Worm (Caenorhabditis elegans) whole organism, L1 larva: ENCODE results near the gene lgc-41.

Experiments
- F16B12.6 ChIP-seq: fragments of 150-350 bp; optimal IDR thresholded peaks from 2 replicates; lab custom pipeline; 2014; ENCODE audit warnings: missing biosample characterization, missing genetic modification characterization
- aha-1 ChIP-seq: fragments of 150-350 bp; optimal IDR thresholded peaks from 2 replicates; lab custom pipeline; 2014; ENCODE audit warnings: missing biosample characterization, missing genetic modification characterization
- alr-1 ChIP-seq: fragments of 200-800 bp; sonication (Bioruptor generic); optimal IDR thresholded peaks from 2 replicates; lab custom pipeline; 2018; ENCODE audit warnings: borderline replicate concordance, mild to moderate bottlenecking, missing genetic modification characterization, missing compliant biosample characterization
- ama-1 ChIP-seq: fragments of 150-350 bp; optimal IDR thresholded peaks from 2 replicates; lab custom pipeline; 2014
- blmp-1 ChIP-seq: fragments of 150-350 bp; optimal IDR thresholded peaks from 2 replicates; lab custom pipeline; 2014; ENCODE audit warnings: missing biosample characterization, missing genetic modification characterization
- ceh-82 ChIP-seq, 3 experiments: fragments of 150-350 bp in 1 of 3; sonication (generic microtip) in 2 of 3; optimal IDR thresholded peaks; 2 replicates each; lab custom pipeline; 2014 to 2017; ENCODE audit warnings: missing biosample characterization in 3 of 3, missing genetic modification characterization in 3 of 3
- efl-1 ChIP-seq, 4 experiments: fragments of 150-350 bp; optimal IDR thresholded peaks in 3 of 4; peaks in 1 of 4; 1 replicate in 1 of 4; 2 replicates in 3 of 4; lab custom pipeline; 2014; ENCODE audit warnings: missing biosample characterization in 2 of 4, missing genetic modification characterization in 2 of 4, missing genetic modification reagents in 2 of 4
- elt-2 ChIP-seq: sonication (generic microtip); optimal IDR thresholded peaks from 2 replicates; lab custom pipeline; 2016; ENCODE audit warnings: missing genetic modification characterization, mild to moderate bottlenecking, inconsistent platforms, missing compliant biosample characterization, missing genetic modification reagents
- elt-3 ChIP-seq, 6 experiments: fragments of 150-350 bp in 1 of 6; sonication (generic microtip); optimal IDR thresholded peaks; 2 replicates each; lab custom pipeline; 2017 to 2018; ENCODE audit warnings: missing biosample characterization in 6 of 6, missing genetic modification characterization in 6 of 6, inconsistent platforms in 1 of 6
- ets-5 ChIP-seq: fragments of 200-800 bp; sonication (Bioruptor generic); IDR thresholded peaks from 2 replicates; pipeline ENCODE4 v1.3.6; 2022; ENCODE audit warnings: missing genetic modification characterization, missing compliant biosample characterization
- fkh-10 ChIP-seq: sonication (generic microtip); optimal IDR thresholded peaks from 2 replicates; lab custom pipeline; 2017; ENCODE audit warnings: missing biosample characterization, missing genetic modification reagents, missing genetic modification characterization
- fos-1 ChIP-seq: fragments of 150-350 bp; optimal IDR thresholded peaks from 2 replicates; lab custom pipeline; 2014; ENCODE audit warnings: missing biosample characterization, missing genetic modification characterization
- hlh-17 ChIP-seq: fragments of 200-800 bp; sonication (Bioruptor generic); optimal IDR thresholded peaks from 2 replicates; lab custom pipeline; 2018; ENCODE audit warnings: missing genetic modification characterization, mild to moderate bottlenecking, missing compliant biosample characterization, moderate library complexity, borderline replicate concordance
- hpl-2 ChIP-seq: fragments of 150-350 bp; optimal IDR thresholded peaks from 2 replicates; lab custom pipeline; 2014; ENCODE audit warnings: missing biosample characterization, missing genetic modification reagents, missing genetic modification characterization
- irx-1 ChIP-seq: sonication (generic microtip); optimal IDR thresholded peaks from 2 replicates; lab custom pipeline; 2016; ENCODE audit warnings: missing genetic modification characterization, missing compliant biosample characterization
- lin-14 ChIP-seq: fragments of 200-800 bp; sonication (Bioruptor generic); optimal IDR thresholded peaks from 2 replicates; lab custom pipeline; 2018; ENCODE audit warnings: mild to moderate bottlenecking, missing genetic modification characterization, moderate library complexity, missing compliant biosample characterization
- lin-35 ChIP-seq, 2 experiments: fragments of 150-350 bp; optimal IDR thresholded peaks; 2 replicates each; lab custom pipeline; 2014; ENCODE audit warnings: missing biosample characterization in 2 of 2, missing genetic modification characterization in 2 of 2, missing genetic modification reagents in 2 of 2
- lsy-2 ChIP-seq, 2 experiments: fragments of 150-350 bp; optimal IDR thresholded peaks; 2 replicates each; lab custom pipeline; 2014; ENCODE audit warnings: missing biosample characterization in 2 of 2, missing genetic modification characterization in 2 of 2
- mab-9 ChIP-seq: fragments of 200-800 bp; sonication (Bioruptor generic); IDR thresholded peaks from 2 replicates; pipeline ENCODE4 v1.3.6; 2022; ENCODE audit warnings: missing genetic modification reagents, missing genetic modification characterization, missing compliant biosample characterization
- mep-1 ChIP-seq: fragments of 150-350 bp; optimal IDR thresholded peaks from 2 replicates; lab custom pipeline; 2014; ENCODE audit warnings: missing biosample characterization, missing genetic modification characterization
- nhr-11 ChIP-seq: fragments of 150-350 bp; optimal IDR thresholded peaks from 2 replicates; lab custom pipeline; 2014; ENCODE audit warnings: missing biosample characterization, missing genetic modification characterization
- nhr-20 ChIP-seq: sonication (generic microtip); optimal IDR thresholded peaks from 2 replicates; lab custom pipeline; 2016; ENCODE audit warnings: mild to moderate bottlenecking, missing genetic modification characterization, missing compliant biosample characterization
- nhr-237 ChIP-seq: fragments of 150-350 bp; optimal IDR thresholded peaks from 2 replicates; lab custom pipeline; 2014; ENCODE audit warnings: missing biosample characterization, missing genetic modification characterization
- nhr-71 ChIP-seq: sonication (generic microtip); optimal IDR thresholded peaks from 2 replicates; lab custom pipeline; 2016; ENCODE audit warnings: mild to moderate bottlenecking, missing genetic modification characterization, moderate library complexity, missing compliant biosample characterization
- nhr-84 ChIP-seq: sonication (generic microtip); optimal IDR thresholded peaks from 2 replicates; lab custom pipeline; 2017; ENCODE audit warnings: missing biosample characterization, missing genetic modification characterization
- nhr-85 ChIP-seq: sonication (generic microtip); peaks from one replicate; lab custom pipeline; 2016; ENCODE audit warnings: missing genetic modification characterization, inconsistent platforms, missing compliant biosample characterization
- nhr-90 ChIP-seq: sonication (generic microtip); optimal IDR thresholded peaks from 2 replicates; lab custom pipeline; 2016; ENCODE audit warnings: mild to moderate bottlenecking, missing genetic modification characterization, missing compliant biosample characterization; ENCODE audit not compliant: poor library complexity
- rnt-1 ChIP-seq: sonication (generic microtip); optimal IDR thresholded peaks from 2 replicates; lab custom pipeline; 2016; ENCODE audit warnings: mild to moderate bottlenecking, missing genetic modification characterization, moderate library complexity, missing compliant biosample characterization
- snu-23 ChIP-seq: sonication (generic microtip); optimal IDR thresholded peaks from 2 replicates; lab custom pipeline; 2016; ENCODE audit warnings: missing genetic modification characterization, missing compliant biosample characterization
- sup-37 ChIP-seq: fragments of 200-800 bp; sonication (Bioruptor generic); optimal IDR thresholded peaks from 2 replicates; lab custom pipeline; 2018; ENCODE audit warnings: mild to moderate bottlenecking, missing genetic modification characterization, missing compliant biosample characterization
- tlp-1 ChIP-seq: fragments of 150-350 bp; optimal IDR thresholded peaks from 2 replicates; lab custom pipeline; 2014; ENCODE audit warnings: missing biosample characterization, missing genetic modification characterization
- unc-130 ChIP-seq: fragments of 150-350 bp; optimal IDR thresholded peaks from 2 replicates; lab custom pipeline; 2017; ENCODE audit warnings: missing biosample characterization, missing genetic modification characterization, inconsistent platforms
- unc-62 ChIP-seq: fragments of 150-350 bp; optimal IDR thresholded peaks from 2 replicates; lab custom pipeline; 2014; ENCODE audit warnings: missing biosample characterization, missing genetic modification reagents, missing genetic modification characterization
- unc-86 ChIP-seq: sonication (generic microtip); optimal IDR thresholded peaks from 2 replicates; lab custom pipeline; 2016; ENCODE audit warnings: missing genetic modification characterization, missing compliant biosample characterization
- ztf-11 ChIP-seq, 2 experiments: sonication (generic microtip); optimal IDR thresholded peaks; 2 replicates each; lab custom pipeline; 2016 to 2017; ENCODE audit warnings: missing genetic modification characterization in 2 of 2, missing biosample characterization in 1 of 2, missing compliant biosample characterization in 1 of 2

Gene lgc-41

DNA sequence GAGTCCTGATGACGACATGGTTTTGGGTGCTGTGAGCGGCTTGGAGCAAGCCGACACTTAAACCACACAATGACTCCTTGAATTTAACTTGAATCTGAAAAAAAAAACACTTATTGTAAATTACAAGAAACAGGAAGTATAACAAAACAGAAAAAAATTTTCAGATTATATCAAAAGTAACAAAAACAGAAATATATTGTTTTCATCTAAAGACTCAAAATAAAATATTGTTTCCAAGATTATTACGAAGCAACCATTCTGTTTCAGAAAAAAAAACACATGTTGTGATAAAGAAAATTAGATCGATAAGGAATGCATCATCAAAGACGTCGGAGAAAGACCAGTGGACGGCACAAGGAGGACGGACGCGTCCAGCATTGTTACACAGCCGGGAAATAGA lies 25.5 kb upstream of the lgc-41 start, which contains the start of gene mig-15:
Gene mig-15, minus strand, starts transcription at position 101 of the 400 bp plus-strand sequence.
- TF ChIP-seq sup-37 (GFP tag; lab: Kevin White, UChicago) = no peak
- no peak for TF ChIP-seq efl-1 (optimal IDR thresholded peaks at IDR 0.05; lab: Kevin White, UChicago)
- no peak for TF ChIP-seq efl-1 (GFP tag; optimal IDR thresholded peaks at IDR 0.05 in 1 of 2; lab: Kevin White, UChicago)
- no peak for TF ChIP-seq lsy-2 (tag; optimal IDR thresholded peaks at IDR 0.05; lab: Kevin White, UChicago)
- no peak for TF ChIP-seq nhr-11 (tag; lab: Kevin White, UChicago)
- TF ChIP-seq nhr-84 (tag; lab: Kevin White, UChicago) = no peak
- TF ChIP-seq nhr-71 = no peak
- no peak for TF ChIP-seq ceh-82 (tag; optimal IDR thresholded peaks at IDR 0.05; lab: Kevin White, UChicago)

DNA sequence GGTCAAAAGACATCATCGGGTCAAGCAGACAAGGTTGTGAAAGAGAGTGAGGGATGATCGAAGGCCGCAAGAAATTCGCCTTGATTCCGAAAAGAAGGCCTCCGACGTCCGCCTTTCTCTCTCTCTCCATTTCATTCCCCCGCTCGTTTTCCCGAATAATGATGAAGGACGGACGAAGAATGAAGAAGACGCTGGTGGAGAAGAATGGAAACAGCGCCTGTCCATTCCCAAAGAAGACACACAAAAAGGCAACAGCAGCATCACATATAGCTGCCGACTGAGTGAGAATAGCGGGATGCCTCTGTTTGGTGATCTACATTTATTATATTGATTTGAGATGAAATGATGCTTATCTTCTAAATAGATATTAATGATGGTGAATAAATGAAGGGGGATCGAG lies 24.9 kb upstream of the lgc-41 start:
- TF ChIP-seq nhr-71 = no peak
- TF ChIP-seq F16B12.6 (tag; lab: Kevin White, UChicago) = no peak
- peak in 1 of 6 experiments; percentile 35 for TF ChIP-seq elt-3 (tag; optimal IDR thresholded peaks at IDR 0.05; lab: Kevin White, UChicago)
- no peak for TF ChIP-seq irx-1 (tag; lab: Kevin White, UChicago)
- TF ChIP-seq nhr-237 (tag; lab: Kevin White, UChicago) = no peak
- TF ChIP-seq hlh-17 = no peak
- peak; percentile 45 for TF ChIP-seq mep-1 (tag; lab: Kevin White, UChicago)
- peak; percentile 35 for TF ChIP-seq nhr-85 (tag; lab: Kevin White, UChicago)
- TF ChIP-seq hpl-2 = no peak
- no peak for TF ChIP-seq fkh-10 (GFP tag; lab: Kevin White, UChicago)
- no peak for TF ChIP-seq ets-5 (GFP tag; lab: Robert Waterston, UW)
- no peak for TF ChIP-seq rnt-1 (tag; lab: Kevin White, UChicago)
- TF ChIP-seq snu-23 = peak; percentile 24
- TF ChIP-seq aha-1 (tag; lab: Kevin White, UChicago) = no peak
- TF ChIP-seq ama-1 = no peak
- TF ChIP-seq lin-14 (GFP tag; lab: Kevin White, UChicago) = peak; percentile 66
- TF ChIP-seq sup-37 (GFP tag; lab: Kevin White, UChicago) = no peak
- no peak for TF ChIP-seq lsy-2 (tag; optimal IDR thresholded peaks at IDR 0.05; lab: Kevin White, UChicago)
- peak; percentile 93 for TF ChIP-seq blmp-1 (tag; lab: Kevin White, UChicago)

DNA sequence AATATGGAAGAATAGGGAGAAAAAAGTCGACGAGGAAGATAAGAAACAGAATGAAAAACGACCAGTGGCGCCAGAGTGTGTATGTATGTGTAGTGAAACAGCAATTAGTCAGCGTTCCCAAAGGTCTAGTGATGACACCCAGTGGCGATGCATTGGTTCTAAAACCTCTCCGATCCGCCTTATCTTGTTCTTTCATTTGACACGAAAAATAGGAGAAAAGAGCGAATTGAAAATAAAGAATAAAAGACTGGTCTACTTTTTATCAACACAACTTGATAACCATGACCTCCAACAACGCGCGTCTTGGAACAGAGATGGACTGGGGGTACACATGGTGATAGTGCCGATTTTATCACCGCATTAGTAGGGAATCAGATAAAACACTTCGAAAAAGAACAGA lies 23.2 kb upstream of the lgc-41 start:
- TF ChIP-seq irx-1 (tag; lab: Kevin White, UChicago) (no peak), unc-130 (tag; lab: Kevin White, UChicago) (peak; percentile 11), elt-3 (tag; optimal IDR thresholded peaks at IDR 0.05; lab: Kevin White, UChicago) (peak in 4 of 6 experiments; percentile 32 to 90 (median 71)), ceh-82 (tag; optimal IDR thresholded peaks at IDR 0.05; lab: Kevin White, UChicago) (no peak), tlp-1 (tag; lab: Kevin White, UChicago) (no peak), nhr-90 (tag; lab: Kevin White, UChicago) (peak; percentile 10), lin-14 (GFP tag; lab: Kevin White, UChicago) (peak; percentile 60), lin-35 (GFP tag; optimal IDR thresholded peaks at IDR 0.05; lab: Kevin White, UChicago) (no peak), ztf-11 (tag; optimal IDR thresholded peaks at IDR 0.05; lab: Kevin White, UChicago) (no peak), nhr-20 (tag; lab: Kevin White, UChicago) (peak; percentile 18), elt-2 (peak; percentile 82), blmp-1 (tag; lab: Kevin White, UChicago) (peak; percentile 85), alr-1 (no peak)

DNA sequence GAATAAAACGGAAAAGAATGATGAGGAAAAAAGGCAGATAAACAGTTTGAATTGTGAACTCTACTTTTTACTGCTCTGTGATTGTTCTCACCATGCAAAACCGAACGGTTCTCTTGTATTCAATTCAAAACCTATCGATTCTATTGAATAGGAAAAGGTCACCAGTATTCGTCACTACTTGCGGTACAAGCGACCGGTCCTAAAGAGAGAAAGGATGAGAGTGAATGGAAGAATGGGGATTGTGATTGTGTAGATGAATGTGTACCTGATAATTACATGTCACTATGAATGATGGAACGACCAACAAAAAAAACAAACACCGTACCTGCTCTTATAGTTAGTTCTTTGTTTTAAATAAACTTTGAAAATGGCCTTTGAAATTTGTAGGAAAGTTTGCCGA lies 21.3 kb upstream of the lgc-41 start:
- no peak for TF ChIP-seq unc-62 (GFP tag; lab: Kevin White, UChicago)
- TF ChIP-seq fos-1 (tag; lab: Kevin White, UChicago) = no peak
- TF ChIP-seq snu-23 = no peak
- no peak for TF ChIP-seq mep-1 (tag; lab: Kevin White, UChicago)
- peak; percentile 91 for TF ChIP-seq blmp-1 (tag; lab: Kevin White, UChicago)
- TF ChIP-seq unc-86 = no peak
- no peak for TF ChIP-seq mab-9 (GFP tag; lab: Robert Waterston, UW)
- no peak for TF ChIP-seq efl-1 (optimal IDR thresholded peaks at IDR 0.05; lab: Kevin White, UChicago)
- peak in 1 of 2 experiments; percentile 43 for TF ChIP-seq efl-1 (GFP tag; optimal IDR thresholded peaks at IDR 0.05 in 1 of 2; lab: Kevin White, UChicago)
- no peak for TF ChIP-seq nhr-71
